Fruit fly (Drosophila melanogaster): ENCODE results near the gene Tfb5.

Tfb5 gene

dm6 chr2L:5028091-5028490 is 17.5 kb upstream of the Tfb5 start, which contains the start of gene vkg:
vkg (minus strand) TSS chr2L:5028191.
- no peak for TF ChIP-seq Ets21C (GFP tag; optimal IDR thresholded peaks at IDR 0.05)
- TF ChIP-seq OdsH (GFP tag; optimal IDR thresholded peaks at IDR 0.05) = no peak
- TF ChIP-seq spab (GFP tag; optimal IDR thresholded peaks at IDR 0.05) = no peak
- no peak for TF ChIP-seq Sox15 (GFP tag; optimal IDR thresholded peaks at IDR 0.05)
- no peak for TF ChIP-seq Sox14 (GFP tag; optimal IDR thresholded peaks at IDR 0.05)
- TF ChIP-seq CG11294 (GFP tag; IDR thresholded peaks at IDR 0.05) = no peak
- no peak for TF ChIP-seq CG9139 (GFP tag; optimal IDR thresholded peaks at IDR 0.05)
- no peak for TF ChIP-seq CG6163 (GFP tag; IDR thresholded peaks at IDR 0.05)
- no peak for TF ChIP-seq dsx (GFP tag; optimal IDR thresholded peaks at IDR 0.05; ENCODE audit: poor library complexity, severe bottlenecking)
- TF ChIP-seq Sox102F (GFP tag; optimal IDR thresholded peaks at IDR 0.05) = no peak
- no peak for TF ChIP-seq CG8119 (GFP tag; IDR thresholded peaks at IDR 0.05)
- TF ChIP-seq CG3919 (GFP tag; optimal IDR thresholded peaks at IDR 0.05) = no peak
- TF ChIP-seq CG4318 (GFP tag; optimal IDR thresholded peaks at IDR 0.05) = no peak
- TF ChIP-seq Lpt (GFP tag; optimal IDR thresholded peaks at IDR 0.05) = no peak
- no peak for TF ChIP-seq Gug (GFP tag; IDR thresholded peaks at IDR 0.05)
- no peak for TF ChIP-seq svp (GFP tag)
- TF ChIP-seq Hr4 (GFP tag; optimal IDR thresholded peaks at IDR 0.05) = no peak
- no peak for TF ChIP-seq CG34406 (GFP tag; optimal IDR thresholded peaks at IDR 0.05)
- no peak for TF ChIP-seq eg (GFP tag; IDR thresholded peaks at IDR 0.05)
- TF ChIP-seq esn (GFP tag; optimal IDR thresholded peaks at IDR 0.05) = no peak

DNA sequence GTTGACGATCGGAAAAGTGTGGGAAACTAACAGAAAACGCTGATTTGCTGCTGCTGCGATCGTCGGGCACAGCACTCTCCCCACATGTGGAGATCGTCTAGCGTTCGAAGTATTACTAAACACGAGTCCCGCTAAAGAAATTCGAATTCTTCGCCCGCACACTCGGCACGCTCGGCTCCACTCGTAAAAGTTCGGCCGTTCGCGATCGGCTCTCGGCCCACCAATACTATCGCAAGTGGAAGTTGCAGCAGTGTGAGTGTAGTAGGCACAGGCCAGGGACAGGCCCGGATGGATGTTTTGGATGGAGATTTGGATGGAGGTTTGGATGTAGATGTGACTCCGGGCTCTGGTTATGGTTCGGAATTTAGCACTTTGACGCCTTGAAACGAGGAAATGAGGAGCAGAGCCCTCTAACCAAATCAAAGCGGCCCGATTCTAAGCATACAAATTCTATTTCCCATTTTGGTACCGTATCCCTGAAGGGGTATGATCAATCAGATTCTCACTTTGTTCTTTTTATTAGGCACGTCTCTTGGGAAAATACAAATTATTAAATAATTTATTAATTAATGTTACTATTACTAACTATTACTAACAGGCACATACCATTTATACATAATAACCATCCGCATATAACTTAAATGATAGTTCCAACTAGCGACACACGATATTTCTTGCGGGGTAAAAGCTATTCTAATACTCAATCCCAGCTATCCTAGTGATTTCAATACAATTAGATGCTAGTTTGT is 16.9 kb upstream of the Tfb5 start:
- TF ChIP-seq CG6808 (GFP tag; optimal IDR thresholded peaks at IDR 0.05) (no peak), dac (GFP tag; optimal IDR thresholded peaks at IDR 0.05) (no peak), svp (GFP tag) (peak; percentile 39), CG9139 (GFP tag; optimal IDR thresholded peaks at IDR 0.05) (no peak)

DNA sequence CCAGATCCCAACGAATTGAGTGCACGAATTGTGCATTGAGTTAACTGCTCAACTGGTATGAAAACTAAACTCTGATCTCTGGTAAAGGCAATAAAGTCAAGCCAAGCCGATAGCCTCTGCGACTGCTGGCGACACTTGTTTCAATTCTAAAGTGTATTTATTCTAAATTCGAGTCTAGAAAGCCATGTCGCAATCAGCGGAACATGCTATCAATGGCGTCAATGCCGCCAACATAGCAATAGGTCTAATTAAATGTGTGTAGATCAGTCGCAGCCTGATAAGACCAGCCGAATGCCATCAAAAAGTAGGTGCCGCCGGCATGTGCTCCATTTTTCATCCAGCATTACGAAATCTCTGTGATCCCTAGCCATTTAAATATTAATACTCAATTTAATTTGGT is 14.9 kb upstream of the Tfb5 start:
- TF ChIP-seq Met (GFP tag; optimal IDR thresholded peaks at IDR 0.05) (no peak), OdsH (GFP tag; optimal IDR thresholded peaks at IDR 0.05) (no peak), achi (GFP tag; optimal IDR thresholded peaks at IDR 0.05) (no peak), CG4318 (GFP tag; optimal IDR thresholded peaks at IDR 0.05) (no peak), CG34406 (GFP tag; optimal IDR thresholded peaks at IDR 0.05) (no peak), CG10669 (GFP tag; optimal IDR thresholded peaks at IDR 0.05) (no peak), net (GFP tag; optimal IDR thresholded peaks at IDR 0.05) (no peak), Eip75B (GFP tag; optimal IDR thresholded peaks at IDR 0.05) (no peak), CG31627 (GFP tag; optimal IDR thresholded peaks at IDR 0.05) (no peak), lz (GFP tag; optimal IDR thresholded peaks at IDR 0.05) (no peak), CG3919 (GFP tag; optimal IDR thresholded peaks at IDR 0.05) (no peak), fd85E (GFP tag; optimal IDR thresholded peaks at IDR 0.05) (no peak), CG6276 (GFP tag; optimal IDR thresholded peaks at IDR 0.05) (no peak), Hr4 (GFP tag; optimal IDR thresholded peaks at IDR 0.05) (no peak), CG7368 (GFP tag; optimal IDR thresholded peaks at IDR 0.05) (no peak), spab (GFP tag; optimal IDR thresholded peaks at IDR 0.05) (no peak), Ets21C (GFP tag; optimal IDR thresholded peaks at IDR 0.05) (no peak), CG1621 (tag; optimal IDR thresholded peaks at IDR 0.05) (no peak), Sox102F (GFP tag; optimal IDR thresholded peaks at IDR 0.05) (no peak)

DNA sequence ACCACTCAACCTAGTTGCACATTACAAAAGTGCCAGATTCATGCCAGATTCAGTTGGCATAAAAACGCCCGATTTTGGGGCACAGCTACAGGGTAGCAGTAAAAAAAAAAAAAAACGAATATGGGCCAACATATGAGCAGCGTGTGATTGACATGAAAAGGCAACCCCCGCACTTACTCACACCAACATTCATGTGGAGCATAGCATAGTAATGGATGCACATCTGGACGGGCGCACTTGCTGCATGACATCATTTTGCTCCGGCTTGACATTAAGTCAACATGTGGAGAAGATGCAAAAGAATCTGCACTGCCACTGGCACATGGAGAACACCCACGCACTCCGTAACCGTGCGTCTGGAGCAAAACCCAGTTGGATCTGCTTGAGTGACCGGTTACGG is 12.0 kb upstream of the Tfb5 start:
- TF ChIP-seq svp (GFP tag) (peak; percentile 22), esn (GFP tag; optimal IDR thresholded peaks at IDR 0.05) (no peak)

- TF ChIP-seq Hr4 (GFP tag; optimal IDR thresholded peaks at IDR 0.05) = no peak
- TF ChIP-seq Sox14 (GFP tag; optimal IDR thresholded peaks at IDR 0.05) = no peak
These were observed 9.8 kb upstream of the Tfb5 start for dm6 chr2L:5020479-5020878.
